Fruit fly (Drosophila melanogaster) S2 (cell line): ENCODE measurements around the gene Traf6.

Source experiments
- CG8478 ChIP-seq: fragments of >200 bp; optimal IDR thresholded peaks from 2 replicates; lab custom pipeline; 2018
- CTCF ChIP-seq, 2 experiments: fragments of >200 bp; optimal IDR thresholded peaks; 2 replicates each; lab custom pipeline; 2018

- no peak for TF ChIP-seq CTCF (optimal IDR thresholded peaks at IDR 0.05; lab: Kevin White, UChicago)
- no peak for TF ChIP-seq CG8478 (lab: Kevin White, UChicago)
Measured at dm6 chrX:8143537-8143936, 13.6 kb downstream of the Traf6 start, which contains the start of gene CG17982.
